Fruit fly (Drosophila melanogaster) whole organism, embryonic: ENCODE measurements around the gene RpL10Ab.
A peak's percentile ranks its signal among the peaks of the same experiment; 100 is the strongest.

Experiments
- Antp ChIP-seq: fragments of 200-800 bp; sonication (Bioruptor generic); optimal IDR thresholded peaks from 3 replicates; lab custom pipeline; 2016; ENCODE audit warnings: missing biosample characterization, missing genetic modification characterization
- Atf6 ChIP-seq: fragments of 200-800 bp; sonication (Bioruptor generic); IDR thresholded peaks from 2 replicates; pipeline ENCODE4 v1.3.6; 2022; ENCODE audit warnings: missing biosample characterization, missing genetic modification characterization
- C15 ChIP-seq: fragments of 200-800 bp; sonication (Bioruptor generic); IDR thresholded peaks from 3 replicates; pipeline ENCODE4 v1.3.6; 2022; ENCODE audit warnings: missing biosample characterization, missing genetic modification characterization
- CG10209 ChIP-seq: fragments of 200-800 bp; sonication (Bioruptor generic); optimal IDR thresholded peaks from 3 replicates; lab custom pipeline; 2017; ENCODE audit warnings: missing biosample characterization, mild to moderate bottlenecking, missing genetic modification characterization, missing genetic modification reagents
- CG10462 ChIP-seq: fragments of 200-800 bp; sonication (Bioruptor generic); optimal IDR thresholded peaks from 2 replicates; lab custom pipeline; 2016; ENCODE audit warnings: missing biosample characterization, missing genetic modification characterization
- CG11247 ChIP-seq: fragments of 200-800 bp; sonication (Bioruptor generic); IDR thresholded peaks from 2 replicates; pipeline ENCODE4 v1.3.6; 2022; ENCODE audit warnings: missing biosample characterization, missing genetic modification characterization
- CG11456 ChIP-seq: fragments of 200-800 bp; sonication (Bioruptor generic); IDR thresholded peaks from 3 replicates; pipeline ENCODE4 v1.3.6; 2022; ENCODE audit warnings: missing biosample characterization, missing genetic modification characterization
- CG11504 ChIP-seq: fragments of 200-800 bp; sonication (Bioruptor generic); optimal IDR thresholded peaks from 3 replicates; lab custom pipeline; 2019; ENCODE audit warnings: missing biosample characterization, mild to moderate bottlenecking, missing genetic modification characterization, moderate library complexity
- CG12236 ChIP-seq: fragments of 200-800 bp; sonication (Bioruptor generic); optimal IDR thresholded peaks from 2 replicates; lab custom pipeline; 2016; ENCODE audit warnings: missing biosample characterization, missing genetic modification characterization
- CG13287 ChIP-seq: fragments of 200-800 bp; sonication (Bioruptor generic); IDR thresholded peaks from 2 replicates; pipeline ENCODE4 v1.3.6; 2022; ENCODE audit warnings: missing biosample characterization, missing genetic modification characterization; ENCODE audit not compliant: partially characterized antibody
- CG14441 ChIP-seq: fragments of 200-800 bp; sonication (Bioruptor generic); IDR thresholded peaks from 2 replicates; pipeline ENCODE4 v1.3.6; 2022; ENCODE audit warnings: missing biosample characterization, missing genetic modification characterization
- CG16813 ChIP-seq: fragments of 200-800 bp; sonication (Bioruptor generic); IDR thresholded peaks from 3 replicates; pipeline ENCODE4 v1.3.6; 2022; ENCODE audit warnings: missing biosample characterization, missing genetic modification characterization; ENCODE audit not compliant: partially characterized antibody
- CG16863 ChIP-seq: fragments of 200-800 bp; sonication (Bioruptor generic); optimal IDR thresholded peaks from 3 replicates; lab custom pipeline; 2016; ENCODE audit warnings: missing biosample characterization, missing genetic modification characterization
- CG17385 ChIP-seq: fragments of 200-800 bp; sonication (Bioruptor generic); optimal IDR thresholded peaks from 3 replicates; lab custom pipeline; 2018; ENCODE audit warnings: missing biosample characterization, mild to moderate bottlenecking, missing genetic modification characterization
- CG2116 ChIP-seq: fragments of 200-800 bp; sonication (Bioruptor generic); optimal IDR thresholded peaks from 3 replicates; lab custom pipeline; 2018; ENCODE audit warnings: missing biosample characterization, mild to moderate bottlenecking, missing genetic modification characterization
- CG2875 ChIP-seq: fragments of 200-800 bp; sonication (Bioruptor generic); optimal IDR thresholded peaks from 2 replicates; lab custom pipeline; 2017; ENCODE audit warnings: missing biosample characterization, mild to moderate bottlenecking, missing genetic modification characterization, missing genetic modification reagents
- CG6654 ChIP-seq: fragments of 200-800 bp; sonication (Bioruptor generic); optimal IDR thresholded peaks from 2 replicates; lab custom pipeline; 2017; ENCODE audit warnings: missing biosample characterization, mild to moderate bottlenecking, missing genetic modification characterization
- Deaf1 ChIP-seq: fragments of 200-800 bp; optimal IDR thresholded peaks from 3 replicates; lab custom pipeline; 2019; ENCODE audit warnings: missing biosample characterization, mild to moderate bottlenecking, missing genetic modification characterization, moderate library complexity
- Dek ChIP-seq: fragments of 200-800 bp; sonication (Bioruptor generic); optimal IDR thresholded peaks from 3 replicates; lab custom pipeline; 2019; ENCODE audit warnings: missing biosample characterization, mild to moderate bottlenecking, missing genetic modification characterization, moderate library complexity
- Dip3 ChIP-seq: fragments of 200-800 bp; sonication (Bioruptor generic); optimal IDR thresholded peaks from 3 replicates; lab custom pipeline; 2016; ENCODE audit warnings: missing biosample characterization, missing genetic modification characterization
- Hr51 ChIP-seq, 2 experiments: fragments of 200-800 bp; sonication (Bioruptor generic); optimal IDR thresholded peaks; 2 replicates in 1 of 2; 3 replicates in 1 of 2; lab custom pipeline; 2016 to 2018; ENCODE audit warnings: missing biosample characterization in 2 of 2, missing genetic modification characterization in 2 of 2, mild to moderate bottlenecking in 1 of 2, moderate library complexity in 1 of 2
- Mrtf ChIP-seq: fragments of 200-800 bp; sonication (Bioruptor generic); IDR thresholded peaks from 3 replicates; pipeline ENCODE4 v1.3.6; 2022; ENCODE audit warnings: missing biosample characterization, missing genetic modification characterization
- Nf-YA ChIP-seq: fragments of 200-800 bp; sonication (Bioruptor generic); IDR thresholded peaks from 2 replicates; pipeline ENCODE4 v1.3.6; 2022; ENCODE audit warnings: missing biosample characterization, missing genetic modification characterization
- Optix ChIP-seq: fragments of 200-800 bp; sonication (Bioruptor generic); IDR thresholded peaks from 3 replicates; pipeline ENCODE4 v1.3.6; 2022; ENCODE audit warnings: missing biosample characterization, missing genetic modification characterization
- Pdp1 ChIP-seq, 2 experiments: fragments of 200-800 bp; sonication (Bioruptor generic); optimal IDR thresholded peaks; 3 replicates each; lab custom pipeline; 2016; ENCODE audit warnings: missing biosample characterization in 2 of 2, missing genetic modification characterization in 2 of 2, mild to moderate bottlenecking in 1 of 2, moderate library complexity in 1 of 2
- Rx ChIP-seq: fragments of 200-800 bp; sonication (Bioruptor generic); IDR thresholded peaks from 2 replicates; pipeline ENCODE4 v1.3.6; 2022; ENCODE audit warnings: missing biosample characterization, missing genetic modification characterization
- Scr ChIP-seq: fragments of 200-800 bp; sonication (Bioruptor generic); IDR thresholded peaks from 2 replicates; pipeline ENCODE4 v1.3.6; 2022; ENCODE audit warnings: missing biosample characterization, missing genetic modification characterization; ENCODE audit not compliant: partially characterized antibody
- al ChIP-seq: fragments of 200-800 bp; sonication (Bioruptor generic); IDR thresholded peaks from 2 replicates; pipeline ENCODE4 v1.3.6; 2022; ENCODE audit warnings: missing biosample characterization, missing genetic modification characterization
- ato ChIP-seq: fragments of 200-800 bp; sonication (Bioruptor generic); IDR thresholded peaks from 2 replicates; pipeline ENCODE4 v1.3.6; 2022; ENCODE audit warnings: missing biosample characterization, missing genetic modification characterization; ENCODE audit not compliant: partially characterized antibody
- bbx ChIP-seq: fragments of 200-800 bp; sonication (Bioruptor generic); IDR thresholded peaks from 2 replicates; pipeline ENCODE4 v1.3.6; 2022; ENCODE audit warnings: missing biosample characterization, missing genetic modification characterization; ENCODE audit not compliant: partially characterized antibody
- chif ChIP-seq, 2 experiments: fragments of 200-800 bp; sonication (Bioruptor generic); optimal IDR thresholded peaks; 3 replicates each; lab custom pipeline; 2016; ENCODE audit warnings: missing biosample characterization in 2 of 2, missing genetic modification characterization in 2 of 2
- croc ChIP-seq: fragments of 200-800 bp; sonication (Bioruptor generic); conservative IDR thresholded peaks from 3 replicates; pipeline ENCODE4 v1.3.6; 2022; ENCODE audit warnings: missing biosample characterization, missing genetic modification characterization
- crp ChIP-seq, 2 experiments: fragments of 200-800 bp; sonication (Bioruptor generic); optimal IDR thresholded peaks; 2 replicates in 1 of 2; 3 replicates in 1 of 2; lab custom pipeline; 2017; ENCODE audit warnings: missing biosample characterization in 2 of 2, missing genetic modification characterization in 2 of 2, mild to moderate bottlenecking in 1 of 2, moderate library complexity in 1 of 2
- dan ChIP-seq: fragments of 200-800 bp; sonication (Bioruptor generic); IDR thresholded peaks from 2 replicates; pipeline ENCODE4 v1.3.6; 2022; ENCODE audit warnings: missing biosample characterization, missing genetic modification characterization
- gem ChIP-seq: fragments of 200-800 bp; sonication (Bioruptor generic); optimal IDR thresholded peaks from 2 replicates; lab custom pipeline; 2019; ENCODE audit warnings: missing biosample characterization, mild to moderate bottlenecking, missing genetic modification characterization, moderate library complexity
- jumu ChIP-seq: fragments of 200-800 bp; sonication (Bioruptor generic); optimal IDR thresholded peaks from 3 replicates; lab custom pipeline; 2016; ENCODE audit warnings: missing biosample characterization, missing genetic modification characterization
- ken ChIP-seq: fragments of 200-800 bp; sonication (Bioruptor generic); IDR thresholded peaks from 3 replicates; pipeline ENCODE4 v1.3.6; 2022; ENCODE audit warnings: missing biosample characterization, missing genetic modification characterization
- klu ChIP-seq: fragments of 200-800 bp; sonication (Bioruptor generic); IDR thresholded peaks from 2 replicates; pipeline ENCODE4 v1.3.6; 2022; ENCODE audit warnings: missing biosample characterization, missing genetic modification characterization
- mam ChIP-seq: fragments of 200-800 bp; sonication (Bioruptor generic); optimal IDR thresholded peaks from 3 replicates; lab custom pipeline; 2016; ENCODE audit warnings: missing biosample characterization, missing genetic modification characterization
- p53 ChIP-seq: fragments of 200-800 bp; sonication (Bioruptor generic); optimal IDR thresholded peaks from 2 replicates; lab custom pipeline; 2016; ENCODE audit warnings: missing biosample characterization, missing genetic modification characterization
- prd ChIP-seq, 3 experiments: fragments of >200 bp in 2 of 3; fragments of 200-800 bp in 1 of 3; sonication (Bioruptor generic) in 1 of 3; optimal IDR thresholded peaks in 2 of 3; IDR thresholded peaks in 1 of 3; 2 replicates in 2 of 3; 3 replicates in 1 of 3; pipeline versions ENCODE4 v1.3.6 to Lab custom; 2017 to 2022; ENCODE audit warnings: missing biosample characterization in 1 of 3, missing genetic modification characterization in 1 of 3
- repo ChIP-seq: fragments of 200-800 bp; sonication (Bioruptor generic); optimal IDR thresholded peaks from 2 replicates; lab custom pipeline; 2016; ENCODE audit warnings: missing biosample characterization, missing genetic modification characterization
- sens-2 ChIP-seq: fragments of 200-800 bp; sonication (Bioruptor generic); IDR thresholded peaks from 2 replicates; pipeline ENCODE4 v1.3.6; 2022; ENCODE audit warnings: missing biosample characterization, missing genetic modification characterization
- seq ChIP-seq: fragments of 200-800 bp; sonication (Bioruptor generic); IDR thresholded peaks from 2 replicates; pipeline ENCODE4 v1.3.6; 2022; ENCODE audit warnings: missing biosample characterization, missing genetic modification characterization
- sima ChIP-seq: fragments of 200-800 bp; sonication (Bioruptor generic); optimal IDR thresholded peaks from 2 replicates; lab custom pipeline; 2016; ENCODE audit warnings: missing biosample characterization, missing genetic modification characterization
- unpg ChIP-seq: fragments of 200-800 bp; sonication (Bioruptor generic); optimal IDR thresholded peaks from 3 replicates; lab custom pipeline; 2018; ENCODE audit warnings: missing biosample characterization, mild to moderate bottlenecking, missing genetic modification characterization, moderate library complexity
- zf30C ChIP-seq: fragments of 200-800 bp; sonication (Bioruptor generic); optimal IDR thresholded peaks from 3 replicates; lab custom pipeline; 2018; ENCODE audit warnings: missing biosample characterization, mild to moderate bottlenecking, missing genetic modification characterization

Gene RpL10Ab

dm6 chr3L:11836575-11837077 lies 14.0 kb downstream of the RpL10Ab start, which contains the start of gene CG43064 (continued):
- TF ChIP-seq CG10209 (GFP tag; lab: Kevin White, UChicago), result no peak
- TF ChIP-seq sens-2 (GFP tag; lab: Robert Waterston, UW), result no peak
- no peak for TF ChIP-seq mam (GFP tag; lab: Kevin White, UChicago)
- no peak for TF ChIP-seq p53 (GFP tag; lab: Kevin White, UChicago)
- no peak for TF ChIP-seq Nf-YA
- no peak for TF ChIP-seq ken (GFP tag; lab: Robert Waterston, UW)
- TF ChIP-seq CG11247, result no peak
- TF ChIP-seq CG10462, result no peak
- TF ChIP-seq gem, result peak; percentile 22
- TF ChIP-seq CG2875 (GFP tag; lab: Kevin White, UChicago), result no peak
- no peak for TF ChIP-seq Dek (tag; lab: Kevin White, UChicago)
- TF ChIP-seq Dip3 (GFP tag; lab: Kevin White, UChicago), result no peak
- no peak for TF ChIP-seq seq (GFP tag; lab: Robert Waterston, UW)
- no peak for TF ChIP-seq CG16863 (GFP tag; lab: Kevin White, UChicago)
- TF ChIP-seq C15 (GFP tag; lab: Robert Waterston, UW), result no peak
- TF ChIP-seq bbx, result no peak
- no peak for TF ChIP-seq Hr51 (GFP tag; optimal IDR thresholded peaks at IDR 0.05; lab: Kevin White, UChicago)
- peak; percentile 87 for TF ChIP-seq CG6654
- no peak for TF ChIP-seq Mrtf
- TF ChIP-seq croc (GFP tag; lab: Robert Waterston, UW), result no peak
- no peak for TF ChIP-seq jumu
- TF ChIP-seq CG14441 (GFP tag; lab: Robert Waterston, UW), result no peak
- TF ChIP-seq ato (GFP tag; lab: Robert Waterston, UW), result no peak
- TF ChIP-seq prd (optimal IDR thresholded peaks at IDR 0.05; lab: Kevin White, UChicago), result no peak
- TF ChIP-seq prd (GFP tag; IDR thresholded peaks at IDR 0.05; lab: Robert Waterston, UW), result no peak
- no peak for TF ChIP-seq CG12236 (GFP tag; lab: Kevin White, UChicago)
- no peak for TF ChIP-seq crp (GFP tag; optimal IDR thresholded peaks at IDR 0.05; lab: Kevin White, UChicago)
- TF ChIP-seq CG13287, result no peak
- no peak for TF ChIP-seq Optix (GFP tag; lab: Robert Waterston, UW)
- TF ChIP-seq Deaf1, result peak; percentile 77
- no peak for TF ChIP-seq Rx (GFP tag; lab: Robert Waterston, UW)
- TF ChIP-seq Scr, result no peak
- no peak for TF ChIP-seq repo (GFP tag; lab: Kevin White, UChicago)
- TF ChIP-seq Atf6 (GFP tag; lab: Robert Waterston, UW), result no peak
- no peak for TF ChIP-seq CG2116 (GFP tag; lab: Kevin White, UChicago)
- no peak for TF ChIP-seq CG16813
- no peak for TF ChIP-seq CG11504 (tag; lab: Kevin White, UChicago)
- no peak for TF ChIP-seq dan
- TF ChIP-seq al (GFP tag; lab: Robert Waterston, UW), result no peak
- no peak for TF ChIP-seq chif (GFP tag; optimal IDR thresholded peaks at IDR 0.05; lab: Kevin White, UChicago)
- TF ChIP-seq CG11456 (GFP tag; lab: Robert Waterston, UW), result no peak
- TF ChIP-seq klu (GFP tag; lab: Robert Waterston, UW), result no peak
- TF ChIP-seq zf30C (GFP tag; lab: Kevin White, UChicago), result no peak
- no peak for TF ChIP-seq sima (GFP tag; lab: Kevin White, UChicago)
- no peak for TF ChIP-seq CG17385 (GFP tag; lab: Kevin White, UChicago)
- no peak for TF ChIP-seq unpg (GFP tag; lab: Kevin White, UChicago)
- no peak for TF ChIP-seq Antp (GFP tag; lab: Kevin White, UChicago)
- TF ChIP-seq Pdp1 (GFP tag; optimal IDR thresholded peaks at IDR 0.05; lab: Kevin White, UChicago), result no peak
